Fruit fly (Drosophila melanogaster): ENCODE measurements around the gene CG6845.

The CG6845 gene

dm6 chr3L:133806-134325 lies 12.4 kb upstream of the CG6845 start:
- TF ChIP-seq noc (tag; optimal IDR thresholded peaks at IDR 0.05), result no peak

dm6 chr3L:134868-135267 lies 11.4 kb upstream of the CG6845 start:
- no peak for TF ChIP-seq noc (tag; optimal IDR thresholded peaks at IDR 0.05)

dm6 chr3L:136591-137280 lies 9.5 kb upstream of the CG6845 start:
- TF ChIP-seq noc (tag; optimal IDR thresholded peaks at IDR 0.05), result no peak

dm6 chr3L:137596-138169 lies 8.6 kb upstream of the CG6845 start:
- no peak for TF ChIP-seq noc (tag; optimal IDR thresholded peaks at IDR 0.05)

dm6 chr3L:139574-140567 lies 6.4 kb upstream of the CG6845 start:
- no peak for TF ChIP-seq noc (tag; optimal IDR thresholded peaks at IDR 0.05)

- TF ChIP-seq noc (tag; optimal IDR thresholded peaks at IDR 0.05), result no peak
Observed at dm6 chr3L:140838-141559, 5.2 kb upstream of the CG6845 start.

- no peak for TF ChIP-seq noc (tag; optimal IDR thresholded peaks at IDR 0.05)
Observed at dm6 chr3L:152489-152888, 6.3 kb downstream of the CG6845 start, which contains the start of the genes Dic61B and p130CAS. Gene Dic61B (minus strand): TSS chr3L:152589. Gene p130CAS (plus strand): TSS chr3L:152884.

- TF ChIP-seq noc (tag; optimal IDR thresholded peaks at IDR 0.05), result no peak
Observed at dm6 chr3L:153670-154069, 7.4 kb downstream of the CG6845 start.

- peak; percentile 70 for TF ChIP-seq noc (tag; optimal IDR thresholded peaks at IDR 0.05)
Observed at dm6 chr3L:156591-157303, 10.5 kb downstream of the CG6845 start.

- TF ChIP-seq noc (tag; optimal IDR thresholded peaks at IDR 0.05), result no peak
Observed at dm6 chr3L:157674-158179, 11.5 kb downstream of the CG6845 start.

dm6 chr3L:159406-160084 lies 13.3 kb downstream of the CG6845 start:
- no peak for TF ChIP-seq noc (tag; optimal IDR thresholded peaks at IDR 0.05)

- peak; percentile 32 for TF ChIP-seq noc (tag; optimal IDR thresholded peaks at IDR 0.05)
Observed at dm6 chr3L:160446-161094, 14.3 kb downstream of the CG6845 start.

- TF ChIP-seq noc (tag; optimal IDR thresholded peaks at IDR 0.05), result no peak
Observed at dm6 chr3L:161833-162587, 15.8 kb downstream of the CG6845 start.
